Worm (Caenorhabditis elegans) whole organism, mixed stage, embryonic: ENCODE measurements around the gene R07E5.5.
"Not testable (repeated sequence)": the region's sequence is repeated elsewhere in the genome, so short reads cannot be mapped to it uniquely, and the experiment has no call there.

Experiments used
- elt-3 ChIP-seq: fragments of 150-350 bp; optimal IDR thresholded peaks from 2 replicates; lab custom pipeline; 2014; ENCODE audit warnings: missing biosample characterization, missing genetic modification characterization
- unc-39 ChIP-seq: fragments of 150-350 bp; optimal IDR thresholded peaks from 2 replicates; lab custom pipeline; 2014; ENCODE audit warnings: missing biosample characterization, missing genetic modification characterization
- ztf-11 ChIP-seq: fragments of 150-350 bp; optimal IDR thresholded peaks from 2 replicates; lab custom pipeline; 2014; ENCODE audit warnings: missing biosample characterization, missing genetic modification characterization

DNA sequence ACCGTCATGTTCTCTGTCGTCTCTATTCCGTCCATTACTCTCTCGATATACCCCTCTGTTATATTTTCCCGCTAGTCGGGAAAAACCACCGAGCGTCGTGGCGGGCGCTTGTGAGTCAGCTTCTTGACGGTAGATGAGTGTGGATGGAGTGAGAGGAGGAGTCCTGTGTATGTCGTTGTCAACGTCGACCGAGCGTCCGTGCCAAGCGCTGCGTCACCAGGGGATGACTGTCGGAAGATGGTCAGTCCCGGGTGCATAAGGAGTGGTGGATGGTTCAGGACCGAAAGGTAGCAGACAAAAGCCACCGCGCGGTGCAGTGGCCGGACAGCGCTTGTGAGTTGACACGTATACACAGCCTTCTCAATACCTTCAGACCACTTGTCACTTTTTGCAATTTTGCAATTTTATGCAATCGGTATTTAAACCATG is 27.8 kb upstream of the R07E5.5 start:
- TF ChIP-seq elt-3; ztf-11; unc-39 (tag; lab: Kevin White, UChicago): not testable (repeated sequence)
